Fruit fly (Drosophila melanogaster) whole organism, embryonic: Measurements from ENCODE around the gene PpD6.
A peak's percentile ranks its signal among the peaks of the same experiment; 100 is the strongest.

ENCODE experiments used
- CG10543 ChIP-seq: fragments of 200-800 bp; sonication (Bioruptor generic); optimal IDR thresholded peaks from 3 replicates; lab custom pipeline; 2017; ENCODE audit warnings: missing biosample characterization, mild to moderate bottlenecking, missing genetic modification characterization, moderate library complexity
- CG10565 ChIP-seq: fragments of 200-800 bp; sonication (Bioruptor generic); optimal IDR thresholded peaks from 3 replicates; lab custom pipeline; 2016; ENCODE audit warnings: missing biosample characterization, mild to moderate bottlenecking, missing genetic modification characterization
- CG12104 ChIP-seq: fragments of 200-800 bp; sonication (Bioruptor generic); optimal IDR thresholded peaks from 3 replicates; lab custom pipeline; 2016; ENCODE audit warnings: missing biosample characterization, missing genetic modification characterization
- CG1233 ChIP-seq: fragments of 200-800 bp; sonication (Bioruptor generic); optimal IDR thresholded peaks from 4 replicates; lab custom pipeline; 2018; ENCODE audit warnings: missing biosample characterization, mild to moderate bottlenecking, missing genetic modification characterization
- CG13123 ChIP-seq: fragments of 200-800 bp; sonication (Bioruptor generic); optimal IDR thresholded peaks from 2 replicates; lab custom pipeline; 2016; ENCODE audit warnings: missing biosample characterization, missing genetic modification characterization
- CG14710 ChIP-seq: fragments of 200-800 bp; sonication (Bioruptor generic); optimal IDR thresholded peaks from 3 replicates; lab custom pipeline; 2019; ENCODE audit warnings: missing biosample characterization, mild to moderate bottlenecking, missing genetic modification characterization, moderate library complexity
- CG15601 ChIP-seq: fragments of 200-800 bp; sonication (Bioruptor generic); optimal IDR thresholded peaks from 3 replicates; lab custom pipeline; 2019; ENCODE audit warnings: missing biosample characterization, mild to moderate bottlenecking, missing genetic modification characterization, moderate library complexity
- CG18011 ChIP-seq: fragments of 200-800 bp; sonication (Bioruptor generic); optimal IDR thresholded peaks from 2 replicates; lab custom pipeline; 2017; ENCODE audit warnings: missing biosample characterization, missing genetic modification characterization, mild to moderate bottlenecking, moderate library complexity, missing genotype
- CG2129 ChIP-seq: fragments of 200-800 bp; sonication (Bioruptor generic); IDR thresholded peaks from 2 replicates; pipeline ENCODE4 v1.3.6; 2022; ENCODE audit warnings: missing biosample characterization, missing genetic modification characterization; ENCODE audit not compliant: partially characterized antibody
- CG2202 ChIP-seq: fragments of 200-800 bp; sonication (Bioruptor generic); optimal IDR thresholded peaks from 2 replicates; lab custom pipeline; 2018; ENCODE audit warnings: missing biosample characterization, mild to moderate bottlenecking, missing genetic modification characterization
- CG2875 ChIP-seq: fragments of 200-800 bp; sonication (Bioruptor generic); optimal IDR thresholded peaks from 2 replicates; lab custom pipeline; 2017; ENCODE audit warnings: missing biosample characterization, mild to moderate bottlenecking, missing genetic modification characterization, missing genetic modification reagents
- CG31365 ChIP-seq: fragments of 200-800 bp; sonication (Bioruptor generic); optimal IDR thresholded peaks from 2 replicates; lab custom pipeline; 2018; ENCODE audit warnings: missing biosample characterization, mild to moderate bottlenecking, missing genetic modification characterization
- CG3847 ChIP-seq: fragments of 200-800 bp; sonication (Bioruptor generic); IDR thresholded peaks from 2 replicates; pipeline ENCODE4 v1.3.6; 2022; ENCODE audit warnings: missing biosample characterization, missing genetic modification characterization
- CG4707 ChIP-seq: fragments of 200-800 bp; sonication (Bioruptor generic); optimal IDR thresholded peaks from 2 replicates; lab custom pipeline; 2018; ENCODE audit warnings: missing biosample characterization, mild to moderate bottlenecking, missing genetic modification characterization, moderate library complexity
- CG6654 ChIP-seq: fragments of 200-800 bp; sonication (Bioruptor generic); optimal IDR thresholded peaks from 2 replicates; lab custom pipeline; 2017; ENCODE audit warnings: missing biosample characterization, mild to moderate bottlenecking, missing genetic modification characterization
- CG8478 ChIP-seq: fragments of >200 bp; optimal IDR thresholded peaks from 2 replicates; lab custom pipeline; 2018
- CkIIα-i1 ChIP-seq: fragments of 200-800 bp; sonication (Bioruptor generic); IDR thresholded peaks from 2 replicates; pipeline ENCODE4 v1.3.6; 2022; ENCODE audit warnings: missing biosample characterization, missing genetic modification characterization
- Dbx ChIP-seq: fragments of 200-800 bp; sonication (Bioruptor generic); IDR thresholded peaks from 3 replicates; pipeline ENCODE4 v1.3.6; 2022; ENCODE audit warnings: missing biosample characterization, missing genetic modification characterization
- Deaf1 ChIP-seq: fragments of 200-800 bp; optimal IDR thresholded peaks from 3 replicates; lab custom pipeline; 2019; ENCODE audit warnings: missing biosample characterization, mild to moderate bottlenecking, missing genetic modification characterization, moderate library complexity
- H2.0 ChIP-seq: fragments of 200-800 bp; sonication (Bioruptor generic); IDR thresholded peaks from 2 replicates; pipeline ENCODE4 v1.3.6; 2022; ENCODE audit warnings: missing biosample characterization, missing genetic modification characterization
- HLHmδ ChIP-seq: fragments of 200-800 bp; sonication (Bioruptor generic); optimal IDR thresholded peaks from 2 replicates; lab custom pipeline; 2018; ENCODE audit warnings: missing biosample characterization, mild to moderate bottlenecking, missing genetic modification characterization, moderate library complexity
- HmgD ChIP-seq: fragments of 200-800 bp; sonication (Bioruptor generic); optimal IDR thresholded peaks from 3 replicates; lab custom pipeline; 2016; ENCODE audit warnings: missing biosample characterization, missing genetic modification characterization
- Hr3 ChIP-seq: fragments of 200-800 bp; sonication (Bioruptor generic); optimal IDR thresholded peaks from 3 replicates; lab custom pipeline; 2016; ENCODE audit warnings: missing biosample characterization, missing genetic modification characterization
- Hr39 ChIP-seq: fragments of >200 bp; optimal IDR thresholded peaks from 2 replicates; lab custom pipeline; 2017
- MESR4 ChIP-seq: fragments of 200-800 bp; sonication (Bioruptor generic); optimal IDR thresholded peaks from 2 replicates; lab custom pipeline; 2018; ENCODE audit warnings: missing biosample characterization, mild to moderate bottlenecking, missing genetic modification characterization, moderate library complexity
- NK7.1 ChIP-seq: fragments of 200-800 bp; sonication (Bioruptor generic); optimal IDR thresholded peaks from 3 replicates; lab custom pipeline; 2016; ENCODE audit warnings: missing biosample characterization, missing genetic modification characterization
- Sin3A ChIP-seq: fragments of >200 bp; optimal IDR thresholded peaks from 2 replicates; lab custom pipeline; 2018
- Ssrp ChIP-seq: fragments of 200-800 bp; sonication (Bioruptor generic); optimal IDR thresholded peaks from 2 replicates; lab custom pipeline; 2018; ENCODE audit warnings: missing biosample characterization, mild to moderate bottlenecking, missing genetic modification characterization, moderate library complexity
- bcd ChIP-seq: fragments of 200-800 bp; sonication (Bioruptor generic); optimal IDR thresholded peaks from 2 replicates; lab custom pipeline; 2017; ENCODE audit warnings: missing biosample characterization, mild to moderate bottlenecking, missing genetic modification characterization
- btn ChIP-seq: fragments of 200-800 bp; sonication (Bioruptor generic); optimal IDR thresholded peaks from 2 replicates; lab custom pipeline; 2016; ENCODE audit warnings: missing biosample characterization, missing genetic modification characterization
- chif ChIP-seq, 2 experiments: fragments of 200-800 bp; sonication (Bioruptor generic); optimal IDR thresholded peaks; 3 replicates each; lab custom pipeline; 2016; ENCODE audit warnings: missing biosample characterization in 2 of 2, missing genetic modification characterization in 2 of 2
- croc ChIP-seq: fragments of 200-800 bp; sonication (Bioruptor generic); conservative IDR thresholded peaks from 3 replicates; pipeline ENCODE4 v1.3.6; 2022; ENCODE audit warnings: missing biosample characterization, missing genetic modification characterization
- dati ChIP-seq: fragments of 200-800 bp; sonication (Bioruptor generic); IDR thresholded peaks from 2 replicates; pipeline ENCODE4 v1.3.6; 2022; ENCODE audit warnings: missing biosample characterization, missing genetic modification characterization
- en ChIP-seq: fragments of 200-800 bp; sonication (Bioruptor generic); optimal IDR thresholded peaks from 2 replicates; lab custom pipeline; 2016; ENCODE audit warnings: missing biosample characterization, missing genetic modification characterization
- gem ChIP-seq: fragments of 200-800 bp; sonication (Bioruptor generic); optimal IDR thresholded peaks from 2 replicates; lab custom pipeline; 2019; ENCODE audit warnings: missing biosample characterization, mild to moderate bottlenecking, missing genetic modification characterization, moderate library complexity
- ham ChIP-seq: fragments of 200-800 bp; sonication (Bioruptor generic); IDR thresholded peaks from 2 replicates; pipeline ENCODE4 v1.3.6; 2022; ENCODE audit warnings: missing biosample characterization, missing genetic modification characterization
- hth ChIP-seq: fragments of >200 bp; optimal IDR thresholded peaks from 2 replicates; lab custom pipeline; 2017; ENCODE audit warnings: inconsistent platforms
- insv ChIP-seq, 2 experiments: fragments of 200-800 bp; sonication (Bioruptor generic); optimal IDR thresholded peaks; 3 replicates each; lab custom pipeline; 2016 to 2018; ENCODE audit warnings: missing biosample characterization in 2 of 2, missing genetic modification characterization in 2 of 2
- lola ChIP-seq, 3 experiments: fragments of >200 bp in 2 of 3; fragments of 200-800 bp in 1 of 3; sonication (Bioruptor generic) in 1 of 3; optimal IDR thresholded peaks; 2 replicates each; lab custom pipeline; 2017 to 2019; ENCODE audit warnings: missing biosample characterization in 3 of 3, missing genetic modification characterization in 3 of 3, mild to moderate bottlenecking in 1 of 3, moderate library complexity in 1 of 3
- mirr ChIP-seq: fragments of 200-800 bp; sonication (Bioruptor generic); optimal IDR thresholded peaks from 3 replicates; lab custom pipeline; 2018; ENCODE audit warnings: missing biosample characterization, mild to moderate bottlenecking, missing genetic modification characterization
- otp ChIP-seq: fragments of 200-800 bp; sonication (Bioruptor generic); IDR thresholded peaks from 3 replicates; pipeline ENCODE4, ENCODE4 v1.3.6; 2022; ENCODE audit warnings: missing biosample characterization, missing genetic modification characterization
- p53 ChIP-seq: fragments of 200-800 bp; sonication (Bioruptor generic); optimal IDR thresholded peaks from 2 replicates; lab custom pipeline; 2016; ENCODE audit warnings: missing biosample characterization, missing genetic modification characterization
- pan ChIP-seq, 4 experiments: fragments of >200 bp in 3 of 4; fragments of 200-800 bp in 1 of 4; sonication (Bioruptor generic) in 1 of 4; optimal IDR thresholded peaks in 3 of 4; IDR thresholded peaks in 1 of 4; 2 replicates each; pipeline versions ENCODE4 v1.3.6 to Lab custom; 2017 to 2022; ENCODE audit warnings: missing biosample characterization in 2 of 4, missing genetic modification characterization in 2 of 4, mixed read lengths in 1 of 4
- pita ChIP-seq: fragments of 200-800 bp; sonication (Bioruptor generic); optimal IDR thresholded peaks from 2 replicates; lab custom pipeline; 2017; ENCODE audit warnings: missing biosample characterization, mild to moderate bottlenecking, missing genetic modification characterization
- sens ChIP-seq: fragments of 200-800 bp; sonication (Bioruptor generic); peaks from one replicate; lab custom pipeline; 2016; ENCODE audit warnings: missing biosample characterization, missing genetic modification characterization
- tap ChIP-seq: fragments of 200-800 bp; optimal IDR thresholded peaks from 3 replicates; lab custom pipeline; 2019; ENCODE audit warnings: missing biosample characterization, mild to moderate bottlenecking, missing genetic modification characterization, moderate library complexity
- tgo ChIP-seq: fragments of 200-800 bp; sonication (Bioruptor generic); IDR thresholded peaks from 3 replicates; pipeline ENCODE4 v1.3.6; 2022; ENCODE audit warnings: missing biosample characterization, missing genetic modification characterization
- tio ChIP-seq: fragments of 200-800 bp; sonication (Bioruptor generic); optimal IDR thresholded peaks from 2 replicates; lab custom pipeline; 2017; ENCODE audit warnings: missing biosample characterization, missing genetic modification characterization, inconsistent platforms
- tna ChIP-seq: fragments of 200-800 bp; sonication (Bioruptor generic); IDR thresholded peaks from 2 replicates; pipeline ENCODE4 v1.3.6; 2022; ENCODE audit warnings: missing biosample characterization, missing genetic modification characterization; ENCODE audit not compliant: partially characterized antibody
- twi ChIP-seq: fragments of 200-800 bp; optimal IDR thresholded peaks from 2 replicates; lab custom pipeline; 2019; ENCODE audit warnings: missing biosample characterization, mild to moderate bottlenecking, missing genetic modification characterization, moderate library complexity

The PpD6 gene

DNA sequence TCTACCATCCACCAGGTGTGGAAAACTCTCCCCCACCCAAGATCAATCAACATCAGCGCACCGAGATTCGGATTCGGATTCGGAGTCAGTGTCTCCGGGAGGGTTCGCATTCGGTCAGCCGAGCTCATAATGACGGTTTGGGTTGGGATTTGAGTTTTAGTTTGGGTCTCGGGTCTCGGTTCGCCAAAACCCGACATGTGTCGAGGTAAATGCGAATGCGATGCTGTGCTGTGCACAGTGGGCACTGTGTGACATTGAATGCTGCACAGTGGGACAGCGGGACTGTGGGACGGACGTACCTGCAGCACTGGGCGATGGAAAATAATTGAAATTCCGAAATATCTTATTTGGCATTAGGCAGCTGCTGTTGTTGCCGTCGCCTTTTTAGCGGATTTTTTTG lies 26.0 kb upstream of the PpD6 start (continued):
- no peak for TF ChIP-seq CG10565 (GFP tag; lab: Kevin White, UChicago)
- TF ChIP-seq gem (tag; lab: Kevin White, UChicago), result no peak
- no peak for TF ChIP-seq pan (optimal IDR thresholded peaks at IDR 0.05; lab: Kevin White, UChicago)
- peak in 1 of 2 experiments; percentile 29 for TF ChIP-seq pan (GFP tag; optimal IDR thresholded peaks at IDR 0.05 in 1 of 2, IDR thresholded peaks at IDR 0.05 in 1 of 2)
- no peak for TF ChIP-seq tio (GFP tag; lab: Kevin White, UChicago)
- TF ChIP-seq insv (GFP tag; optimal IDR thresholded peaks at IDR 0.05; lab: Kevin White, UChicago), result no peak
- TF ChIP-seq CG18011 (GFP tag; lab: Kevin White, UChicago), result no peak
- peak; percentile 81 for TF ChIP-seq twi (tag; lab: Kevin White, UChicago)
- TF ChIP-seq pita (GFP tag; lab: Kevin White, UChicago), result no peak
- no peak for TF ChIP-seq CG12104 (GFP tag; lab: Kevin White, UChicago)
- no peak for TF ChIP-seq p53 (GFP tag; lab: Kevin White, UChicago)
- no peak for TF ChIP-seq dati (GFP tag; lab: Robert Waterston, UW)
- TF ChIP-seq tap, result no peak
- no peak for TF ChIP-seq CG6654 (GFP tag; lab: Kevin White, UChicago)
- TF ChIP-seq chif (GFP tag; optimal IDR thresholded peaks at IDR 0.05; lab: Kevin White, UChicago), result no peak
- no peak for TF ChIP-seq Ssrp (tag; lab: Kevin White, UChicago)
- no peak for TF ChIP-seq en (GFP tag; lab: Kevin White, UChicago)
- TF ChIP-seq CG10543, result no peak
- TF ChIP-seq croc (GFP tag; lab: Robert Waterston, UW), result no peak
- TF ChIP-seq btn (GFP tag; lab: Kevin White, UChicago), result no peak
- 0 out of 2 replicates have a peak, but pooled peaks have one; percentile 22 for TF ChIP-seq CG3847 (GFP tag; lab: Robert Waterston, UW)
- TF ChIP-seq lola (GFP tag; optimal IDR thresholded peaks at IDR 0.05; lab: Kevin White, UChicago), result no peak
- TF ChIP-seq CG15601, result no peak
- no peak for TF ChIP-seq CG2129 (GFP tag; lab: Robert Waterston, UW)

dm6 chr2L:3086290-3086876 lies 23.1 kb upstream of the PpD6 start:
- TF ChIP-seq CG15601 (no peak), mirr (GFP tag; lab: Kevin White, UChicago) (no peak), CkIIα-i1 (GFP tag; lab: Robert Waterston, UW) (no peak), hth (no peak), sens (peak; percentile 91), CG8478 (no peak), CG10565 (GFP tag; lab: Kevin White, UChicago) (no peak), Deaf1 (tag; lab: Kevin White, UChicago) (peak; percentile 94), CG13123 (peak; percentile 18), H2.0 (peak; percentile 67), NK7.1 (GFP tag; lab: Kevin White, UChicago) (peak; percentile 38), tgo (GFP tag; lab: Robert Waterston, UW) (peak; percentile 73), tna (no peak), CG31365 (tag; lab: Kevin White, UChicago) (no peak), bcd (peak; percentile 72), HLHmδ (no peak), Hr3 (GFP tag; lab: Kevin White, UChicago) (peak; percentile 58), CG2202 (tag; lab: Kevin White, UChicago) (no peak), CG4707 (GFP tag; lab: Kevin White, UChicago) (no peak), otp (no peak), HmgD (no peak), Sin3A (lab: Kevin White, UChicago) (no peak), Dbx (GFP tag; lab: Robert Waterston, UW) (peak; percentile 79), MESR4 (GFP tag; lab: Kevin White, UChicago) (no peak), Hr39 (lab: Kevin White, UChicago) (no peak), ham (GFP tag; lab: Robert Waterston, UW) (no peak), CG14710 (tag; lab: Kevin White, UChicago) (peak; percentile 16), CG2875 (peak; percentile 6), CG1233 (GFP tag; lab: Kevin White, UChicago) (peak; percentile 32)
